Fruit fly (Drosophila melanogaster) whole organism: ENCODE results near the gene alpha-PheRS.

ENCODE experiments used
- CG8478 ChIP-seq: fragments of >200 bp; optimal IDR thresholded peaks from 2 replicates; lab custom pipeline; 2018; ENCODE audit warnings: inconsistent platforms
- EcR ChIP-seq, 2 experiments: fragments of >200 bp; optimal IDR thresholded peaks; 2 replicates each; lab custom pipeline; 2017; ENCODE audit warnings: missing biosample characterization in 2 of 2, missing genetic modification characterization in 2 of 2, missing genetic modification reagents in 2 of 2
- pan ChIP-seq: fragments of >200 bp; optimal IDR thresholded peaks from 2 replicates; lab custom pipeline; 2017
- psq ChIP-seq: fragments of >200 bp; optimal IDR thresholded peaks from 2 replicates; lab custom pipeline; 2017

DNA sequence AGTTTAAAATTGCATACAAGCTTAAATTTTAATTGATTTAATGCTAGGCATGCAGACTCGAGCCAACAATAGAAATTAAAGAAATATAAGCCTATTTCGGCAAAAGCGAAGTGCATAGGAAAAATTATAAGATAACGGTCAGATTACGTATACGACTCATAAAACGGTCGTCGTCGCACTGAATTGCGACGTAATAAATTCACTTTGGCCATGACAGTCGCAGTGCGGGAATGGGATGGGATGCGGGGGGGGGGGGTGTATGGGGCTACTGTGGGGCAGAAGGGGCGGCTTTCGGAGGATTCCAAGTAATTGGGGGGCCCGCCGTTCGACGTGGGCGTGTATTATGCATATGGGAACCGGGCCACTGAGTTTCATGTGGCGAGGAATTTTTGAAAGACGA lies 34.4 kb downstream of the alpha-PheRS start:
- TF ChIP-seq pan (lab: Kevin White, UChicago) = no peak
- no peak for TF ChIP-seq psq (lab: Kevin White, UChicago)
- TF ChIP-seq CG8478 (lab: Kevin White, UChicago) = no peak
- no peak for TF ChIP-seq EcR (GFP tag; optimal IDR thresholded peaks at IDR 0.05; lab: Kevin White, UChicago)
